Worm (Caenorhabditis elegans) whole organism, L1 larva: ENCODE data around the gene mog-5.

ENCODE experiments used
- C16A3.4 ChIP-seq: fragments of 150-350 bp; optimal IDR thresholded peaks from 2 replicates; lab custom pipeline; 2014; ENCODE audit warnings: missing biosample characterization, missing genetic modification characterization
- F16B12.6 ChIP-seq: fragments of 150-350 bp; optimal IDR thresholded peaks from 2 replicates; lab custom pipeline; 2014; ENCODE audit warnings: missing biosample characterization, missing genetic modification characterization
- aha-1 ChIP-seq: fragments of 150-350 bp; optimal IDR thresholded peaks from 2 replicates; lab custom pipeline; 2014; ENCODE audit warnings: missing biosample characterization, missing genetic modification characterization
- alr-1 ChIP-seq: fragments of 200-800 bp; sonication (Bioruptor generic); optimal IDR thresholded peaks from 2 replicates; lab custom pipeline; 2018; ENCODE audit warnings: borderline replicate concordance, mild to moderate bottlenecking, missing genetic modification characterization, missing compliant biosample characterization
- aly-2 ChIP-seq: fragments of 150-350 bp; optimal IDR thresholded peaks from 2 replicates; lab custom pipeline; 2014; ENCODE audit warnings: missing biosample characterization, missing genetic modification characterization
- ama-1 ChIP-seq: fragments of 150-350 bp; optimal IDR thresholded peaks from 2 replicates; lab custom pipeline; 2014
- blmp-1 ChIP-seq: fragments of 150-350 bp; optimal IDR thresholded peaks from 2 replicates; lab custom pipeline; 2014; ENCODE audit warnings: missing biosample characterization, missing genetic modification characterization
- ceh-63 ChIP-seq: fragments of 200-800 bp; sonication (Bioruptor generic); optimal IDR thresholded peaks from 2 replicates; lab custom pipeline; 2018; ENCODE audit warnings: mild to moderate bottlenecking, missing genetic modification characterization, missing compliant biosample characterization
- ceh-88 ChIP-seq: fragments of 200-800 bp; sonication (Bioruptor generic); IDR thresholded peaks from 2 replicates; pipeline ENCODE4 v1.3.6; 2022; ENCODE audit warnings: missing genetic modification characterization, missing compliant biosample characterization
- ceh-90 ChIP-seq: sonication (generic microtip); optimal IDR thresholded peaks from 2 replicates; lab custom pipeline; 2016; ENCODE audit warnings: missing genetic modification characterization, missing compliant biosample characterization
- ces-1 ChIP-seq: fragments of 150-350 bp; optimal IDR thresholded peaks from 2 replicates; lab custom pipeline; 2014; ENCODE audit warnings: missing biosample characterization, missing genetic modification reagents, missing genetic modification characterization
- dsc-1 ChIP-seq: sonication (generic microtip); optimal IDR thresholded peaks from 2 replicates; lab custom pipeline; 2016; ENCODE audit warnings: mild to moderate bottlenecking, missing genetic modification characterization, missing compliant biosample characterization
- efl-1 ChIP-seq, 4 experiments: fragments of 150-350 bp; optimal IDR thresholded peaks in 3 of 4; peaks in 1 of 4; 1 replicate in 1 of 4; 2 replicates in 3 of 4; lab custom pipeline; 2014; ENCODE audit warnings: missing biosample characterization in 2 of 4, missing genetic modification characterization in 2 of 4, missing genetic modification reagents in 2 of 4
- efl-3 ChIP-seq: fragments of 200-800 bp; sonication (Bioruptor generic); optimal IDR thresholded peaks from 2 replicates; lab custom pipeline; 2018; ENCODE audit warnings: mild to moderate bottlenecking, missing genetic modification characterization, missing compliant biosample characterization
- egl-13 ChIP-seq: sonication (generic microtip); optimal IDR thresholded peaks from 2 replicates; lab custom pipeline; 2016; ENCODE audit warnings: missing genotype, missing genetic modification reagents, missing genetic modification characterization, missing compliant biosample characterization
- elt-2 ChIP-seq: sonication (generic microtip); optimal IDR thresholded peaks from 2 replicates; lab custom pipeline; 2016; ENCODE audit warnings: missing genetic modification characterization, mild to moderate bottlenecking, inconsistent platforms, missing compliant biosample characterization, missing genetic modification reagents
- ets-5 ChIP-seq: fragments of 200-800 bp; sonication (Bioruptor generic); IDR thresholded peaks from 2 replicates; pipeline ENCODE4 v1.3.6; 2022; ENCODE audit warnings: missing genetic modification characterization, missing compliant biosample characterization
- fkh-4 ChIP-seq: sonication (generic microtip); optimal IDR thresholded peaks from 2 replicates; lab custom pipeline; 2016; ENCODE audit warnings: missing compliant biosample characterization, missing genetic modification characterization, borderline replicate concordance
- fos-1 ChIP-seq: fragments of 150-350 bp; optimal IDR thresholded peaks from 2 replicates; lab custom pipeline; 2014; ENCODE audit warnings: missing biosample characterization, missing genetic modification characterization
- hlh-17 ChIP-seq: fragments of 200-800 bp; sonication (Bioruptor generic); optimal IDR thresholded peaks from 2 replicates; lab custom pipeline; 2018; ENCODE audit warnings: missing genetic modification characterization, mild to moderate bottlenecking, missing compliant biosample characterization, moderate library complexity, borderline replicate concordance
- hlh-4 ChIP-seq: sonication (generic microtip); optimal IDR thresholded peaks from 2 replicates; lab custom pipeline; 2016; ENCODE audit warnings: mild to moderate bottlenecking, missing genetic modification characterization, missing compliant biosample characterization
- hpl-2 ChIP-seq: fragments of 150-350 bp; optimal IDR thresholded peaks from 2 replicates; lab custom pipeline; 2014; ENCODE audit warnings: missing biosample characterization, missing genetic modification reagents, missing genetic modification characterization
- isw-1 ChIP-seq: fragments of 200-800 bp; sonication (Bioruptor generic); IDR thresholded peaks from 2 replicates; pipeline ENCODE4 v1.3.6; 2022; ENCODE audit warnings: missing genetic modification characterization, missing compliant biosample characterization
- jun-1 ChIP-seq: fragments of 150-350 bp; optimal IDR thresholded peaks from 2 replicates; lab custom pipeline; 2014; ENCODE audit warnings: missing biosample characterization, missing genetic modification reagents, missing genetic modification characterization
- lin-13 ChIP-seq: fragments of 150-350 bp; optimal IDR thresholded peaks from 2 replicates; lab custom pipeline; 2014; ENCODE audit warnings: missing biosample characterization, missing genetic modification reagents, missing genetic modification characterization
- lin-14 ChIP-seq: fragments of 200-800 bp; sonication (Bioruptor generic); optimal IDR thresholded peaks from 2 replicates; lab custom pipeline; 2018; ENCODE audit warnings: mild to moderate bottlenecking, missing genetic modification characterization, moderate library complexity, missing compliant biosample characterization
- lin-15B ChIP-seq: fragments of 150-350 bp; sonication (generic microtip); optimal IDR thresholded peaks from 3 replicates; lab custom pipeline; 2014; ENCODE audit warnings: missing biosample characterization, missing genetic modification characterization
- mab-9 ChIP-seq: fragments of 200-800 bp; sonication (Bioruptor generic); IDR thresholded peaks from 2 replicates; pipeline ENCODE4 v1.3.6; 2022; ENCODE audit warnings: missing genetic modification reagents, missing genetic modification characterization, missing compliant biosample characterization
- mdl-1 ChIP-seq, 2 experiments: fragments of 150-350 bp; optimal IDR thresholded peaks; 2 replicates each; lab custom pipeline; 2014 to 2017; ENCODE audit warnings: missing biosample characterization in 2 of 2, missing genetic modification characterization in 2 of 2, inconsistent platforms in 1 of 2
- nhr-11 ChIP-seq: fragments of 150-350 bp; optimal IDR thresholded peaks from 2 replicates; lab custom pipeline; 2014; ENCODE audit warnings: missing biosample characterization, missing genetic modification characterization
- nhr-20 ChIP-seq: sonication (generic microtip); optimal IDR thresholded peaks from 2 replicates; lab custom pipeline; 2016; ENCODE audit warnings: mild to moderate bottlenecking, missing genetic modification characterization, missing compliant biosample characterization
- nhr-237 ChIP-seq: fragments of 150-350 bp; optimal IDR thresholded peaks from 2 replicates; lab custom pipeline; 2014; ENCODE audit warnings: missing biosample characterization, missing genetic modification characterization
- nhr-28 ChIP-seq: fragments of 150-350 bp; optimal IDR thresholded peaks from 2 replicates; lab custom pipeline; 2014; ENCODE audit warnings: missing biosample characterization, missing genetic modification characterization
- nhr-47 ChIP-seq: sonication (generic microtip); optimal IDR thresholded peaks from 2 replicates; lab custom pipeline; 2016; ENCODE audit warnings: mild to moderate bottlenecking, missing genetic modification characterization, moderate library complexity, missing compliant biosample characterization
- nhr-85 ChIP-seq: sonication (generic microtip); peaks from one replicate; lab custom pipeline; 2016; ENCODE audit warnings: missing genetic modification characterization, inconsistent platforms, missing compliant biosample characterization
- pag-3 ChIP-seq: sonication (generic microtip); optimal IDR thresholded peaks from 2 replicates; lab custom pipeline; 2017; ENCODE audit warnings: missing genetic modification characterization, mild to moderate bottlenecking, missing compliant biosample characterization, antibody characterized with exemption, borderline replicate concordance; ENCODE audit not compliant: insufficient read depth
- pqm-1 ChIP-seq: sonication (generic microtip); optimal IDR thresholded peaks from 3 replicates; lab custom pipeline; 2017; ENCODE audit warnings: missing biosample characterization, missing genetic modification characterization
- rnt-1 ChIP-seq: sonication (generic microtip); optimal IDR thresholded peaks from 2 replicates; lab custom pipeline; 2016; ENCODE audit warnings: mild to moderate bottlenecking, missing genetic modification characterization, moderate library complexity, missing compliant biosample characterization
- skn-1 ChIP-seq: fragments of 150-350 bp; optimal IDR thresholded peaks from 2 replicates; lab custom pipeline; 2014; ENCODE audit warnings: missing biosample characterization, missing genetic modification characterization
- snpc-4 ChIP-seq: fragments of 150-350 bp; optimal IDR thresholded peaks from 2 replicates; lab custom pipeline; 2014; ENCODE audit warnings: missing biosample characterization, missing genetic modification characterization
- sox-4 ChIP-seq: sonication (generic microtip); optimal IDR thresholded peaks from 2 replicates; lab custom pipeline; 2016; ENCODE audit warnings: missing genetic modification characterization, missing compliant biosample characterization
- sptf-1 ChIP-seq: fragments of 150-350 bp; optimal IDR thresholded peaks from 2 replicates; lab custom pipeline; 2014; ENCODE audit warnings: missing biosample characterization, missing genetic modification characterization
- tlp-1 ChIP-seq: fragments of 150-350 bp; optimal IDR thresholded peaks from 2 replicates; lab custom pipeline; 2014; ENCODE audit warnings: missing biosample characterization, missing genetic modification characterization
- unc-130 ChIP-seq: fragments of 150-350 bp; optimal IDR thresholded peaks from 2 replicates; lab custom pipeline; 2017; ENCODE audit warnings: missing biosample characterization, missing genetic modification characterization, inconsistent platforms
- unc-86 ChIP-seq: sonication (generic microtip); optimal IDR thresholded peaks from 2 replicates; lab custom pipeline; 2016; ENCODE audit warnings: missing genetic modification characterization, missing compliant biosample characterization
- unc-98 ChIP-seq: fragments of 200-800 bp; sonication (Bioruptor generic); IDR thresholded peaks from 2 replicates; pipeline ENCODE4 v1.3.6; 2022; ENCODE audit warnings: missing genetic modification characterization, missing compliant biosample characterization
- vab-15 ChIP-seq: sonication (generic microtip); optimal IDR thresholded peaks from 2 replicates; lab custom pipeline; 2017; ENCODE audit warnings: missing genotype, mild to moderate bottlenecking, missing genetic modification characterization, missing compliant biosample characterization
- ztf-11 ChIP-seq, 2 experiments: sonication (generic microtip); optimal IDR thresholded peaks; 2 replicates each; lab custom pipeline; 2016 to 2017; ENCODE audit warnings: missing genetic modification characterization in 2 of 2, missing biosample characterization in 1 of 2, missing compliant biosample characterization in 1 of 2
- ztf-4 ChIP-seq: fragments of 150-350 bp; optimal IDR thresholded peaks from 2 replicates; lab custom pipeline; 2014; ENCODE audit warnings: missing biosample characterization, missing genetic modification characterization

mog-5 gene

DNA sequence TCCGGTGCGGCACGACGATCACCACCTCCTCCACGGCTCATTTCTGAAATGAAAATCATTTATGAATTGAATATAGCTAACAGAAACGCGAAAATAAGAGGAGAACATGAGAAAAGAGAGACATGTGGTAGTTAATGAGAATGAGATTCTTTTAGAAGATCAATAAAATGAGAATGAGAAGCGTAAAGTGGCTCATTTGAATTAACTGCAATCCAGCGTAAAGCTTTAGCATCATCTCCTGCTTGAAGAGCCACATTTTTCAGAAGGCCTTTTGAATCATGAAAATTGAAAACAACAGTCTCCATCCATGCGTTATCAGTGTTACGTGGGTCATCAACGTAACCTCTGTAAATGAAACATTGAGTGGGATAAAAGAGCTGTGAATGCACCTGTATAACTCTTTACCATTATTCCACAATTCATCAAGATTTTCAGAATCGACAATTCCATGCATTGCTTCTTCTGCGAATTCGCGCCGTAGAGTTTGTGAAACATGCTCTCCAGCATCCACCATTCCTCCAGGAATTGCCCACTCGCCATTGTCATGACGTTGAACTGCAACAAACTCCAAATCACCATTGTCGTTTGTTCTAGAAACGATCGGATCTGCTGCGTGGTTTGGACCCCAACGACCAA lies 10.4 kb upstream of the mog-5 start, which contains the start of gene rsp-4:
Gene rsp-4 (minus strand): TSS at position 51 of the 636 bp plus-strand sequence.
- no peak for TF ChIP-seq efl-1 (optimal IDR thresholded peaks at IDR 0.05; lab: Kevin White, UChicago)
- peak in 1 of 2 experiments; percentile 4 for TF ChIP-seq efl-1 (GFP tag; optimal IDR thresholded peaks at IDR 0.05 in 1 of 2; lab: Kevin White, UChicago)
- no peak for TF ChIP-seq nhr-47 (tag; lab: Kevin White, UChicago)
- TF ChIP-seq nhr-85 = peak; percentile 29
- peak; percentile 16 for TF ChIP-seq ceh-63
- no peak for TF ChIP-seq hpl-2 (GFP tag; lab: Kevin White, UChicago)
- TF ChIP-seq ceh-88 (GFP tag; lab: Robert Waterston, UW) = no peak

DNA sequence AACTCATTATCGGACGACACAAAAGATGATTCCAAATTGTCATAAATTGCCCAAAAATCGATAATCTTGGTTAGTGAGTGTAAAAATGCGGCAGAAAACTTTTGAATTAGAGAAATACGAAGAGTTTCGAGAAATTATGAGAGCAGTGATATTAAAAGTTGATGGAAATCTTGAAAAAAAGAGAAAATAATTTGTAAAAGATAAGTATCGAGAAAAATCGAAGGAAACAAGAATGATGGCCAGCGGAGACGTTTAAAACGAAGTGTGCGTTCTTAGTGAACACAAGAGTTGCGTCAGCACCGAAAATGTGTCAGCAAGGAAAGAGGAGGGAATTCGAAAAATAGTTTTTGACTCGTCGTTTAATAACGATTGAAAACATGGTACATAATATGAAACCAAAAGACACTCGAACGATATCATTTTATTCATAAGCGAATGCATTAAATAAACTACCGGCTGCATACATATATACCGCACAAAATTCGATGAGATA lies 9.5 kb upstream of the mog-5 start, which contains the start of gene ndx-6:
Gene ndx-6 (minus strand): TSS at position 51 of the 493 bp plus-strand sequence.
- TF ChIP-seq ces-1 (GFP tag; lab: Kevin White, UChicago) (no peak), efl-1 (optimal IDR thresholded peaks at IDR 0.05; lab: Kevin White, UChicago) (peak; percentile 92 to 99), efl-1 (GFP tag; optimal IDR thresholded peaks at IDR 0.05 in 1 of 2; lab: Kevin White, UChicago) (peak; percentile 98 to 100), mdl-1 (tag; optimal IDR thresholded peaks at IDR 0.05; lab: Kevin White, UChicago) (peak in 1 of 2 experiments; percentile 65), ztf-4 (tag; lab: Kevin White, UChicago) (peak; percentile 76), sox-4 (tag; lab: Kevin White, UChicago) (peak; percentile 32), vab-15 (tag; lab: Kevin White, UChicago) (no peak), unc-130 (tag; lab: Kevin White, UChicago) (peak; percentile 83), nhr-20 (peak; percentile 91), blmp-1 (tag; lab: Kevin White, UChicago) (peak; percentile 81), fkh-4 (tag; lab: Kevin White, UChicago) (no peak), egl-13 (tag; lab: Kevin White, UChicago) (peak; percentile 64), hlh-4 (tag; lab: Kevin White, UChicago) (no peak), ceh-90 (tag; lab: Kevin White, UChicago) (peak; percentile 26), aly-2 (tag; lab: Kevin White, UChicago) (peak; percentile 82), unc-86 (peak; percentile 76), snpc-4 (tag; lab: Kevin White, UChicago) (peak; percentile 78), ama-1 (lab: Kevin White, UChicago) (peak; percentile 75), rnt-1 (tag; lab: Kevin White, UChicago) (peak; percentile 93), mab-9 (peak; percentile 39; the same call in 1 of the 2 replicates), lin-15B (peak; percentile 59), fos-1 (tag; lab: Kevin White, UChicago) (peak; percentile 76), nhr-237 (tag; lab: Kevin White, UChicago) (no peak), nhr-28 (tag; lab: Kevin White, UChicago) (no peak), F16B12.6 (tag; lab: Kevin White, UChicago) (peak; percentile 67), tlp-1 (no peak), jun-1 (peak; percentile 80), dsc-1 (tag; lab: Kevin White, UChicago) (peak; percentile 88), alr-1 (no peak), elt-2 (peak; percentile 86), ets-5 (GFP tag; lab: Robert Waterston, UW) (no peak), isw-1 (GFP tag; lab: Robert Waterston, UW) (peak; percentile 74), ceh-63 (no peak), C16A3.4 (tag; lab: Kevin White, UChicago) (peak; percentile 90), ztf-11 (tag; optimal IDR thresholded peaks at IDR 0.05; lab: Kevin White, UChicago) (peak in 1 of 2 experiments; percentile 27), skn-1 (tag; lab: Kevin White, UChicago) (peak; percentile 82), efl-3 (GFP tag; lab: Kevin White, UChicago) (no peak), unc-98 (GFP tag; lab: Robert Waterston, UW) (no peak), nhr-11 (tag; lab: Kevin White, UChicago) (peak; percentile 64), pag-3 (tag; lab: Kevin White, UChicago) (no peak), aha-1 (tag; lab: Kevin White, UChicago) (no peak), lin-14 (GFP tag; lab: Kevin White, UChicago) (peak; percentile 88), sptf-1 (tag; lab: Kevin White, UChicago) (no peak), pqm-1 (no peak), hlh-17 (no peak), lin-13 (GFP tag; lab: Kevin White, UChicago) (peak; percentile 77)
